Fruit fly (Drosophila melanogaster): Measurements from ENCODE around the gene ppan.

ppan gene

dm6 chr3R:21141341-21141740 is 25.3 kb downstream of the ppan start:
- TF ChIP-seq Taf1 (GFP tag; IDR thresholded peaks at IDR 0.05): 0 out of 2 replicates have a peak, but pooled peaks have one; percentile 22
- no peak for TF ChIP-seq CG12071 (GFP tag; optimal IDR thresholded peaks at IDR 0.05)
- TF ChIP-seq fd96Cb (tag; optimal IDR thresholded peaks at IDR 0.05): no peak
- no peak for TF ChIP-seq CG10274 (GFP tag; optimal IDR thresholded peaks at IDR 0.05)
- TF ChIP-seq grn (GFP tag; optimal IDR thresholded peaks at IDR 0.05): no peak
- TF ChIP-seq crol (GFP tag; IDR thresholded peaks at IDR 0.05): no peak
- peak; percentile 4 for TF ChIP-seq CG15011 (GFP tag; optimal IDR thresholded peaks at IDR 0.05)
- TF ChIP-seq CG13624 (GFP tag; optimal IDR thresholded peaks at IDR 0.05): no peak
- TF ChIP-seq CG4424 (GFP tag; optimal IDR thresholded peaks at IDR 0.05): no peak
- no peak for TF ChIP-seq Dp (GFP tag; optimal IDR thresholded peaks at IDR 0.05)
- TF ChIP-seq ems (GFP tag; optimal IDR thresholded peaks at IDR 0.05): no peak
- TF ChIP-seq CG4820 (GFP tag; optimal IDR thresholded peaks at IDR 0.05): no peak
- peak; percentile 51; the same call in 1 of the 2 replicates for TF ChIP-seq CG10321 (GFP tag; IDR thresholded peaks at IDR 0.05)
- TF ChIP-seq hth (optimal IDR thresholded peaks at IDR 0.05): no peak
- no peak for TF ChIP-seq sd (tag; optimal IDR thresholded peaks at IDR 0.05)
- no peak for TF ChIP-seq al (GFP tag; IDR thresholded peaks at IDR 0.05)
- no peak for TF ChIP-seq wdn (GFP tag; IDR thresholded peaks at IDR 0.05)
- TF ChIP-seq aop (GFP tag; IDR thresholded peaks at IDR 0.05): no peak
- no peak for TF ChIP-seq CG3281 (GFP tag; optimal IDR thresholded peaks at IDR 0.05)
- TF ChIP-seq CG2199 (GFP tag; IDR thresholded peaks at IDR 0.05): no peak
- TF ChIP-seq klu (GFP tag; IDR thresholded peaks at IDR 0.05): no peak
- no peak for TF ChIP-seq CG34376 (GFP tag; optimal IDR thresholded peaks at IDR 0.05)
- TF ChIP-seq Ets65A (GFP tag): no peak
- TF ChIP-seq Six4 (GFP tag; optimal IDR thresholded peaks at IDR 0.05): no peak
- TF ChIP-seq ab (GFP tag; optimal IDR thresholded peaks at IDR 0.05): no peak
- TF ChIP-seq Pdp1 (GFP tag; optimal IDR thresholded peaks at IDR 0.05): peak in 1 of 2 experiments; percentile 71
- TF ChIP-seq CG3847 (GFP tag; IDR thresholded peaks at IDR 0.05): no peak
- TF ChIP-seq Trl (optimal IDR thresholded peaks at IDR 0.05): peak in 1 of 2 experiments; percentile 54
- no peak for TF ChIP-seq Trl (GFP tag; optimal IDR thresholded peaks at IDR 0.05)
- no peak for TF ChIP-seq cg (GFP tag; optimal IDR thresholded peaks at IDR 0.05)
- TF ChIP-seq twi (tag; optimal IDR thresholded peaks at IDR 0.05): no peak
- TF ChIP-seq esg (GFP tag; conservative IDR thresholded peaks at IDR 0.05): no peak
- no peak for TF ChIP-seq C15 (GFP tag; IDR thresholded peaks at IDR 0.05)
- TF ChIP-seq CG9609 (GFP tag; optimal IDR thresholded peaks at IDR 0.05): no peak
- no peak for TF ChIP-seq prd (optimal IDR thresholded peaks at IDR 0.05)
- no peak for TF ChIP-seq prd (GFP tag; IDR thresholded peaks at IDR 0.05)
- 0 out of 2 replicates have a peak, but pooled peaks have one; percentile 18 for TF ChIP-seq ato (GFP tag; IDR thresholded peaks at IDR 0.05; ENCODE audit: partially characterized antibody)
- peak; percentile 73 for TF ChIP-seq seq (GFP tag; IDR thresholded peaks at IDR 0.05)
- no peak for TF ChIP-seq CG17829 (tag; optimal IDR thresholded peaks at IDR 0.05)
- no peak for TF ChIP-seq CG43689 (GFP tag; IDR thresholded peaks at IDR 0.05)
- no peak for TF ChIP-seq tgo (GFP tag; IDR thresholded peaks at IDR 0.05)
- peak; percentile 69 for TF ChIP-seq exex (tag; optimal IDR thresholded peaks at IDR 0.05)
- TF ChIP-seq CG31441 (GFP tag; IDR thresholded peaks at IDR 0.05): no peak
- no peak for TF ChIP-seq stc (GFP tag; IDR thresholded peaks at IDR 0.05)
- no peak for TF ChIP-seq corto (GFP tag; optimal IDR thresholded peaks at IDR 0.05)
- no peak for TF ChIP-seq Sry-δ (GFP tag; optimal IDR thresholded peaks at IDR 0.05)
- TF ChIP-seq Hr78 (GFP tag; optimal IDR thresholded peaks at IDR 0.05): no peak
- TF ChIP-seq dpn (GFP tag; optimal IDR thresholded peaks at IDR 0.05): no peak
- TF ChIP-seq Deaf1 (tag; optimal IDR thresholded peaks at IDR 0.05): no peak
- no peak for TF ChIP-seq CG2129 (GFP tag; IDR thresholded peaks at IDR 0.05; ENCODE audit: partially characterized antibody)
- TF ChIP-seq nerfin-1 (tag; optimal IDR thresholded peaks at IDR 0.05): peak; percentile 12
- TF ChIP-seq CG1792 (GFP tag; optimal IDR thresholded peaks at IDR 0.05): no peak
- no peak for TF ChIP-seq btn (GFP tag; optimal IDR thresholded peaks at IDR 0.05)
